Worm (Caenorhabditis elegans) whole organism, L2 larva: ENCODE data around the gene DH11.2.
A peak's percentile ranks its signal among the peaks of the same experiment; 100 is the strongest.

ENCODE experiments used
- C34F6.9 ChIP-seq: fragments of 150-350 bp; optimal IDR thresholded peaks from 2 replicates; lab custom pipeline; 2014; ENCODE audit warnings: missing biosample characterization, missing genetic modification characterization
- F13H6.1 ChIP-seq: sonication (generic microtip); optimal IDR thresholded peaks from 2 replicates; lab custom pipeline; 2016; ENCODE audit warnings: missing genetic modification characterization, missing compliant biosample characterization
- R02D3.7 ChIP-seq: fragments of 150-350 bp; optimal IDR thresholded peaks from 2 replicates; lab custom pipeline; 2014; ENCODE audit warnings: missing biosample characterization, missing genetic modification characterization
- Y55F3AM.14 ChIP-seq: fragments of 200-800 bp; sonication (Bioruptor generic); optimal IDR thresholded peaks from 2 replicates; lab custom pipeline; 2018; ENCODE audit warnings: mild to moderate bottlenecking, missing genetic modification characterization, missing compliant biosample characterization
- ZK546.5 ChIP-seq: sonication (generic microtip); optimal IDR thresholded peaks from 2 replicates; lab custom pipeline; 2017; ENCODE audit warnings: missing biosample characterization, missing genetic modification characterization
- alr-1 ChIP-seq: fragments of 150-350 bp; optimal IDR thresholded peaks from 2 replicates; lab custom pipeline; 2014; ENCODE audit warnings: missing biosample characterization, missing genetic modification characterization
- blmp-1 ChIP-seq: sonication (generic microtip); optimal IDR thresholded peaks from 2 replicates; lab custom pipeline; 2017; ENCODE audit warnings: missing genetic modification characterization, mild to moderate bottlenecking, missing compliant biosample characterization, antibody characterized with exemption, moderate library complexity; ENCODE audit not compliant: insufficient read depth
- egl-27 ChIP-seq: sonication (generic microtip); optimal IDR thresholded peaks from 3 replicates; lab custom pipeline; 2017; ENCODE audit warnings: missing biosample characterization, missing genetic modification reagents, missing genetic modification characterization
- elt-1 ChIP-seq: fragments of 150-350 bp; optimal IDR thresholded peaks from 2 replicates; lab custom pipeline; 2014; ENCODE audit warnings: missing biosample characterization, missing genetic modification characterization
- elt-3 ChIP-seq: sonication (generic microtip); optimal IDR thresholded peaks from 2 replicates; lab custom pipeline; 2017; ENCODE audit warnings: missing biosample characterization, missing genetic modification characterization
- fos-1 ChIP-seq: fragments of 150-350 bp; optimal IDR thresholded peaks from 2 replicates; lab custom pipeline; 2014; ENCODE audit warnings: missing biosample characterization, missing genetic modification characterization
- gmeb-1 ChIP-seq: fragments of 150-350 bp; optimal IDR thresholded peaks from 2 replicates; lab custom pipeline; 2014; ENCODE audit warnings: missing biosample characterization, missing genetic modification characterization
- lin-11 ChIP-seq: fragments of 150-350 bp; sonication (generic microtip); optimal IDR thresholded peaks from 2 replicates; lab custom pipeline; 2014; ENCODE audit warnings: missing biosample characterization, missing genetic modification characterization, inconsistent platforms, mixed read lengths
- lin-13 ChIP-seq: fragments of 150-350 bp; optimal IDR thresholded peaks from 2 replicates; lab custom pipeline; 2014; ENCODE audit warnings: missing biosample characterization, missing genetic modification reagents, missing genetic modification characterization
- lin-39 ChIP-seq: fragments of 150-350 bp; optimal IDR thresholded peaks from 2 replicates; lab custom pipeline; 2014; ENCODE audit warnings: missing biosample characterization, missing genetic modification reagents, missing genetic modification characterization
- lsy-2 ChIP-seq, 2 experiments: fragments of 150-350 bp in 1 of 2; sonication (generic microtip) in 1 of 2; optimal IDR thresholded peaks; 2 replicates each; lab custom pipeline; 2014 to 2017; ENCODE audit warnings: missing biosample characterization in 2 of 2, missing genetic modification characterization in 2 of 2
- mab-5 ChIP-seq: fragments of 150-350 bp; optimal IDR thresholded peaks from 2 replicates; lab custom pipeline; 2014; ENCODE audit warnings: missing biosample characterization, missing genetic modification characterization
- mbf-1 ChIP-seq: sonication (generic microtip); optimal IDR thresholded peaks from 2 replicates; lab custom pipeline; 2017; ENCODE audit warnings: missing biosample characterization, missing genetic modification characterization
- mdl-1 ChIP-seq, 2 experiments: fragments of 150-350 bp in 1 of 2; sonication (generic microtip) in 1 of 2; optimal IDR thresholded peaks; 2 replicates each; lab custom pipeline; 2017; ENCODE audit warnings: missing biosample characterization in 2 of 2, missing genetic modification characterization in 2 of 2
- nhr-10 ChIP-seq: sonication (generic microtip); optimal IDR thresholded peaks from 2 replicates; lab custom pipeline; 2017; ENCODE audit warnings: missing biosample characterization, missing genetic modification characterization
- nhr-12 ChIP-seq: fragments of 150-350 bp; optimal IDR thresholded peaks from 2 replicates; lab custom pipeline; 2014; ENCODE audit warnings: missing biosample characterization, missing genetic modification characterization
- nhr-129 ChIP-seq: fragments of 150-350 bp; optimal IDR thresholded peaks from 2 replicates; lab custom pipeline; 2014; ENCODE audit warnings: missing biosample characterization, missing genetic modification characterization
- nhr-23 ChIP-seq: fragments of 150-350 bp; optimal IDR thresholded peaks from 2 replicates; lab custom pipeline; 2014; ENCODE audit warnings: missing biosample characterization, missing genetic modification reagents, missing genetic modification characterization
- nhr-237 ChIP-seq: fragments of 150-350 bp; optimal IDR thresholded peaks from 2 replicates; lab custom pipeline; 2014; ENCODE audit warnings: missing biosample characterization, missing genetic modification characterization
- nhr-25 ChIP-seq: fragments of 150-350 bp; sonication (generic microtip); optimal IDR thresholded peaks from 3 replicates; lab custom pipeline; 2014; ENCODE audit warnings: missing biosample characterization, missing genetic modification characterization
- nhr-6 ChIP-seq: fragments of 150-350 bp; optimal IDR thresholded peaks from 2 replicates; lab custom pipeline; 2014; ENCODE audit warnings: missing biosample characterization, missing genetic modification characterization
- peb-1 ChIP-seq: fragments of 150-350 bp; optimal IDR thresholded peaks from 2 replicates; lab custom pipeline; 2014; ENCODE audit warnings: missing biosample characterization, missing genetic modification characterization
- sem-4 ChIP-seq: fragments of 150-350 bp; optimal IDR thresholded peaks from 2 replicates; lab custom pipeline; 2014; ENCODE audit warnings: missing biosample characterization, missing genetic modification reagents, missing genetic modification characterization
- skn-1 ChIP-seq: sonication (generic microtip); optimal IDR thresholded peaks from 2 replicates; lab custom pipeline; 2017; ENCODE audit warnings: missing biosample characterization, missing genetic modification characterization
- sma-3 ChIP-seq: sonication (generic microtip); optimal IDR thresholded peaks from 2 replicates; lab custom pipeline; 2016; ENCODE audit warnings: missing genetic modification reagents, missing genetic modification characterization, missing compliant biosample characterization
- sma-9 ChIP-seq, 2 experiments: fragments of 150-350 bp in 1 of 2; sonication (generic microtip) in 1 of 2; optimal IDR thresholded peaks; 2 replicates each; lab custom pipeline; 2014 to 2016; ENCODE audit warnings: missing genetic modification characterization in 2 of 2, mild to moderate bottlenecking in 1 of 2, missing biosample characterization in 1 of 2, missing compliant biosample characterization in 1 of 2, missing genetic modification reagents in 1 of 2, moderate library complexity in 1 of 2
- snpc-4 ChIP-seq: fragments of 150-350 bp; optimal IDR thresholded peaks from 2 replicates; lab custom pipeline; 2014; ENCODE audit warnings: missing biosample characterization, missing genetic modification characterization
- unc-39 ChIP-seq: fragments of 150-350 bp; optimal IDR thresholded peaks from 2 replicates; lab custom pipeline; 2014; ENCODE audit warnings: missing biosample characterization, missing genetic modification characterization
- unc-55 ChIP-seq: fragments of 150-350 bp; sonication (generic microtip); optimal IDR thresholded peaks from 3 replicates; lab custom pipeline; 2014; ENCODE audit warnings: missing biosample characterization, missing genetic modification reagents, missing genetic modification characterization
- unc-62 ChIP-seq: fragments of 150-350 bp; optimal IDR thresholded peaks from 2 replicates; lab custom pipeline; 2014; ENCODE audit warnings: missing biosample characterization, missing genetic modification reagents, missing genetic modification characterization
- zag-1 ChIP-seq: fragments of 150-350 bp; optimal IDR thresholded peaks from 2 replicates; lab custom pipeline; 2014; ENCODE audit warnings: missing biosample characterization, missing genetic modification characterization
- ztf-4 ChIP-seq: fragments of 150-350 bp; optimal IDR thresholded peaks from 2 replicates; lab custom pipeline; 2014; ENCODE audit warnings: missing biosample characterization, missing genetic modification characterization

The DH11.2 gene

DNA sequence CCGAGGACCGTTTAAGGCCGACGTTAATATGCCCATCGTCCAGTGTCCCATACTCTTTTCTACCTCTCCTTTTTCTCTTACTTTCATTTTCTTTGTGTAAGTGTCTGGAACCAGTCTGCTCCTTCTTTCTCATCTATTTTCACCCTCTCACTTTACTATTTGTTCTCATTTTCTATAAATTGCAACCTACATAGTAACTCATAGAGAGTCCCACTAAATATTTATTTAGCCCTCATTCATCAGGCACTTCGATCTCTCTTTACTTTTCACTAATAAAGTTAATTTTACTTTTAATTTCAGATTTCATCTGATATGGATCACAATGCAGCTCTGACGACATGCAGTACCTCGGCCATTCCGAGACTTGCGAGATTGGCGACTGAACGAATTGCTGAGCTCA, 4.8 kb downstream of the DH11.2 start, which contains the start of gene zyg-11:
Gene zyg-11 (plus strand): TSS at position 301 of the 400 bp plus-strand sequence.
- TF ChIP-seq Y55F3AM.14 (GFP tag; lab: Kevin White, UChicago) = no peak
- no peak for TF ChIP-seq F13H6.1 (tag; lab: Kevin White, UChicago)
- no peak for TF ChIP-seq lin-11 (tag; lab: Kevin White, UChicago)
- TF ChIP-seq sem-4 (tag; lab: Kevin White, UChicago) = no peak
- no peak for TF ChIP-seq sma-9 (GFP tag; optimal IDR thresholded peaks at IDR 0.05; lab: Kevin White, UChicago)
- no peak for TF ChIP-seq sma-9 (tag; optimal IDR thresholded peaks at IDR 0.05; lab: Kevin White, UChicago)
- TF ChIP-seq unc-55 (GFP tag; lab: Kevin White, UChicago) = peak; percentile 49
- TF ChIP-seq nhr-23 (tag; lab: Kevin White, UChicago) = no peak
- no peak for TF ChIP-seq nhr-12 (tag; lab: Kevin White, UChicago)

DNA sequence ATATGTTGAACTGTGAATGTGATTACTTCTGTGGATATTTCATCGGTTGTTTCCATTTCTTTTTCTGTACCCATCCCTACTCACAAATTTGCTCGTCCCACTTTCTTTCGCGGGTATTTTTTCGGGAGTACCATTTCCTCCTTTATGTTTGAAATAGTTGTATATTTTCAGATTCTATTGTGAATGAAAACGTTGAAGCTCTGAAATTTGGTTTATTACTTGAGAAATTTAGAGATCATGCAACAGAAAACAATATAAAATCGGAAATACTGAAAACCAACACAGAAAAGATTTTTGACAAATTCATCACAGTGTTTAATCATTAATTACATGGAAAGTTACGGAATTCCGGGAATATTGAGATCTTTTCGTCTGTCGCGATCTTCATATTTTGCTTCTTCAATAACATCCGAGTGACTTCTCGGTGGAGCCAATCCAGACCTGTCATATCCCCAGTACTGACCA, 8.0 kb downstream of the DH11.2 start:
- no peak for TF ChIP-seq nhr-23 (tag; lab: Kevin White, UChicago)
- no peak for TF ChIP-seq unc-39 (tag; lab: Kevin White, UChicago)
- TF ChIP-seq alr-1 (tag; lab: Kevin White, UChicago) = no peak
- no peak for TF ChIP-seq ZK546.5 (tag; lab: Kevin White, UChicago)
- peak; percentile 15 for TF ChIP-seq F13H6.1 (tag; lab: Kevin White, UChicago)
- peak; percentile 60 for TF ChIP-seq sma-3 (GFP tag; lab: Kevin White, UChicago)
- TF ChIP-seq ztf-4 = peak; percentile 58
- TF ChIP-seq blmp-1 (tag; lab: Kevin White, UChicago) = peak; percentile 14
- TF ChIP-seq lin-39 (tag; lab: Kevin White, UChicago) = no peak
- TF ChIP-seq nhr-25 = peak; percentile 36
- no peak for TF ChIP-seq sma-9 (GFP tag; optimal IDR thresholded peaks at IDR 0.05; lab: Kevin White, UChicago)
- no peak for TF ChIP-seq sma-9 (tag; optimal IDR thresholded peaks at IDR 0.05; lab: Kevin White, UChicago)

DNA sequence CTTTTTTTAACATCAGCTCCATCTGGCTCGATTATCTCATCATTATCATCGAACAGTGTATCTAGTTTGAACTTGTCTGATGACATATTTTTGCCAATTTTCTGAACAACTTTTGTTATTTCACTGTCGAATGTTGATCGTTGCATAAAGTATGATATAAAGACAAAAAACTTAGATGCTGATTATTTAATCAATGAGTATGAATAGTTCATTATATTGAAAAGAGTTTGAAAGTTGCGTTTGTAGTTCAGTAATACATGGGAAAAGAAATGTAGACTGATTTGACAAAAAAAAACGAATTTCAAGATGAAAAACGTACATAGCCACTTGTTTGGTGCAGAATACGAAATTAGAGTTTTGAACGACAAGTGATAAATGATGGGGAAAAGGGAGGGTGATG, 9.8 kb downstream of the DH11.2 start, which contains the start of gene hda-2:
Gene hda-2 (minus strand): TSS at position 101 of the 400 bp plus-strand sequence.
- TF ChIP-seq sma-3 (GFP tag; lab: Kevin White, UChicago) (no peak), lin-39 (tag; lab: Kevin White, UChicago) (no peak), elt-1 (no peak), skn-1 (tag; lab: Kevin White, UChicago) (no peak), R02D3.7 (tag; lab: Kevin White, UChicago) (no peak), lin-13 (GFP tag; lab: Kevin White, UChicago) (no peak), lsy-2 (tag; optimal IDR thresholded peaks at IDR 0.05; lab: Kevin White, UChicago) (no peak), blmp-1 (tag; lab: Kevin White, UChicago) (no peak), unc-55 (GFP tag; lab: Kevin White, UChicago) (no peak), peb-1 (tag; lab: Kevin White, UChicago) (no peak), snpc-4 (tag; lab: Kevin White, UChicago) (no peak), mab-5 (tag; lab: Kevin White, UChicago) (no peak), nhr-129 (tag; lab: Kevin White, UChicago) (no peak), ztf-4 (no peak), gmeb-1 (tag; lab: Kevin White, UChicago) (no peak), sem-4 (tag; lab: Kevin White, UChicago) (no peak), mbf-1 (tag; lab: Kevin White, UChicago) (no peak), nhr-23 (tag; lab: Kevin White, UChicago) (no peak)

DNA sequence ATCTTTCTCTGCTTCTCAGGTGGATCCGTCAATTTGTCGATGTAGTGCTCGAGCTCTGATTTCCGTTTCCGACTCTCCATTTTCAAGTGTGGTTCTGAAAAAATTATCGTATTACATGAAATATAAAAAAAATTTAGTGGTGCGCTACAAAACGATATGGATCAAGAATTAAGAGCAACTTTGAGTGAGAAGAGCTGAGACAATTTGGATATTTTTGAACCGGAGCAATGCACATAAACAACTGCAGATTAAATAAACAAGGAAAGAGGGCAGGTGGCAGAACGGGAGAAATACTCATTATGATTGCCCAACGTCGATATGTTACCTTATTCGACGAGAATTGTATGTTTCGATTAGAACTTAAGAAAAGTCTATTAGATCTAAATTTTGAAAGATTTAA, 15.0 kb downstream of the DH11.2 start, which contains the start of gene swsn-7:
Gene swsn-7 (minus strand): TSS at position 101 of the 400 bp plus-strand sequence.
- TF ChIP-seq ztf-4 (no peak), elt-1 (no peak), nhr-237 (tag; lab: Kevin White, UChicago) (no peak), R02D3.7 (tag; lab: Kevin White, UChicago) (no peak), lin-13 (GFP tag; lab: Kevin White, UChicago) (no peak), mdl-1 (tag; optimal IDR thresholded peaks at IDR 0.05; lab: Kevin White, UChicago) (no peak), sma-3 (GFP tag; lab: Kevin White, UChicago) (no peak), lin-11 (tag; lab: Kevin White, UChicago) (no peak)

DNA sequence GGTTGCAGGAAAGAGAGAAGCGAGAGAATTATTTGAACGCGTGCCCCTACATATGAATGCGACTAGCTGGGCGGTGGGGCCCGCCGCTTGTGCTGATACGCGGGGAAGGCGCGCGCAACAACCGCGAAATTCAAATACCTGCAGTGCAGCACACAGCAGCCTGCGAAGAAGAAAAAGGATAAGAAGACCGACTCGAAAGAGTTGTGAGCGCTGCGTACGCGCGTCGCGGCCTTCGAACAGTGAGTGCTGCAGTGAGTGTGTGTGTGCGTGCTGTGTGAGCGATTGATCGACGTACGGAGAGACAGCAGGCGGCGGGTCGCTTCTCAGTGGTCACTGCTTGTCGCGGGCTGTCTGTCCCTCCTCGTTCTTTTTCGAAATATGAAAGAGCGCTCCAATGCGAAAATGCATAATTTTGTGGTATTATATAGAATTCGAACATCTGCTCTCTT, 15.7 kb downstream of the DH11.2 start:
- no peak for TF ChIP-seq nhr-237 (tag; lab: Kevin White, UChicago)
- no peak for TF ChIP-seq nhr-10 (tag; lab: Kevin White, UChicago)
- TF ChIP-seq egl-27 (tag; lab: Kevin White, UChicago) = peak; percentile 55
- no peak for TF ChIP-seq elt-3 (tag; lab: Kevin White, UChicago)
- peak; percentile 73 for TF ChIP-seq lin-11 (tag; lab: Kevin White, UChicago)
- TF ChIP-seq sma-9 (GFP tag; optimal IDR thresholded peaks at IDR 0.05; lab: Kevin White, UChicago) = peak; percentile 34
- TF ChIP-seq sma-9 (tag; optimal IDR thresholded peaks at IDR 0.05; lab: Kevin White, UChicago) = no peak
- no peak for TF ChIP-seq R02D3.7 (tag; lab: Kevin White, UChicago)
- peak; percentile 67 for TF ChIP-seq fos-1 (tag; lab: Kevin White, UChicago)
- peak; percentile 45 for TF ChIP-seq ztf-4
- peak in 1 of 2 experiments; percentile 68 for TF ChIP-seq mdl-1 (tag; optimal IDR thresholded peaks at IDR 0.05; lab: Kevin White, UChicago)
- peak; percentile 79 for TF ChIP-seq C34F6.9 (tag; lab: Kevin White, UChicago)
- peak; percentile 82 for TF ChIP-seq sma-3 (GFP tag; lab: Kevin White, UChicago)
- peak; percentile 85 for TF ChIP-seq nhr-129 (tag; lab: Kevin White, UChicago)
- TF ChIP-seq peb-1 (tag; lab: Kevin White, UChicago) = no peak
- TF ChIP-seq unc-62 (GFP tag; lab: Kevin White, UChicago) = peak; percentile 35
- peak; percentile 94 for TF ChIP-seq Y55F3AM.14 (GFP tag; lab: Kevin White, UChicago)
- peak; percentile 60 to 79 for TF ChIP-seq lsy-2 (tag; optimal IDR thresholded peaks at IDR 0.05; lab: Kevin White, UChicago)
- no peak for TF ChIP-seq alr-1 (tag; lab: Kevin White, UChicago)
- TF ChIP-seq zag-1 (tag; lab: Kevin White, UChicago) = peak; percentile 78
- no peak for TF ChIP-seq nhr-12 (tag; lab: Kevin White, UChicago)
- no peak for TF ChIP-seq nhr-23 (tag; lab: Kevin White, UChicago)
- TF ChIP-seq skn-1 (tag; lab: Kevin White, UChicago) = no peak
- TF ChIP-seq mab-5 (tag; lab: Kevin White, UChicago) = no peak
- TF ChIP-seq unc-55 (GFP tag; lab: Kevin White, UChicago) = peak; percentile 80
- TF ChIP-seq ZK546.5 (tag; lab: Kevin White, UChicago) = peak; percentile 16
- TF ChIP-seq nhr-6 (tag; lab: Kevin White, UChicago) = peak; percentile 53
- TF ChIP-seq mbf-1 (tag; lab: Kevin White, UChicago) = no peak
